Worm (Caenorhabditis elegans): ENCODE measurements around the gene C37C3.17.

Gene C37C3.17

DNA sequence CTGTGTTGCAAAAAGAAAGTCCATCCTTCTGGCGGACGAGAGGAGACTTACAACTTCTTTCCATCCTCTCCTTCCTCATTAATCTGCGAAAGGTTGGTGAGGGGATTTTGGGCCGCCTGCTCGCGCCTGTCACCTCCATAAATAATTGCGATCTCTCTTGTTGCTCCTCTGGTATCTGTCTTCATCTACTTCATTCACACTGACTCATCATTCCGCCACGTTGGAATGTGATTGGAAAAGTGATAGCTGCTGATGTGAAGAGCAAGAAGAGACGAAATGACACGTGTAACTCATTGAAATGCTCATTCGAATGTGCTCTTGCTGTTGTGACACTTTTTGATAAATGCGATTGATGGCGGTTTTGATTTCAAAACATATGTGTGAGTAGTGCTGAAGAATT lies 39.0 kb downstream of the C37C3.17 start (continued):
- no peak for TF ChIP-seq daf-8 (GFP tag; IDR thresholded peaks at IDR 0.05)
- TF ChIP-seq mdt-29 (GFP tag; IDR thresholded peaks at IDR 0.05) = no peak
- TF ChIP-seq unc-62 (GFP tag; optimal IDR thresholded peaks at IDR 0.05 in 1 of 2) = peak in 1 of 2 experiments; percentile 98
- no peak for TF ChIP-seq unc-62 (tag; optimal IDR thresholded peaks at IDR 0.05)
- no peak for TF ChIP-seq nhr-102 (tag; optimal IDR thresholded peaks at IDR 0.05)
- TF ChIP-seq vab-7 (GFP tag; IDR thresholded peaks at IDR 0.05) = no peak
- TF ChIP-seq F37D6.2 (tag; optimal IDR thresholded peaks at IDR 0.05) = no peak
- TF ChIP-seq lin-39 (tag; optimal IDR thresholded peaks at IDR 0.05) = no peak
- TF ChIP-seq nhr-76 (tag; optimal IDR thresholded peaks at IDR 0.05) = no peak
- TF ChIP-seq tra-1 (GFP tag; IDR thresholded peaks at IDR 0.05) = no peak
- TF ChIP-seq egl-27 (tag; optimal IDR thresholded peaks at IDR 0.05) = no peak
- TF ChIP-seq tag-97 (GFP tag; IDR thresholded peaks at IDR 0.05) = no peak
- TF ChIP-seq lin-13 (GFP tag; optimal IDR thresholded peaks at IDR 0.05) = no peak
- TF ChIP-seq daf-16 (GFP tag; optimal IDR thresholded peaks at IDR 0.05) = peak in 1 of 2 experiments; percentile 74
- TF ChIP-seq daf-16 (tag; optimal IDR thresholded peaks at IDR 0.05) = no peak

DNA sequence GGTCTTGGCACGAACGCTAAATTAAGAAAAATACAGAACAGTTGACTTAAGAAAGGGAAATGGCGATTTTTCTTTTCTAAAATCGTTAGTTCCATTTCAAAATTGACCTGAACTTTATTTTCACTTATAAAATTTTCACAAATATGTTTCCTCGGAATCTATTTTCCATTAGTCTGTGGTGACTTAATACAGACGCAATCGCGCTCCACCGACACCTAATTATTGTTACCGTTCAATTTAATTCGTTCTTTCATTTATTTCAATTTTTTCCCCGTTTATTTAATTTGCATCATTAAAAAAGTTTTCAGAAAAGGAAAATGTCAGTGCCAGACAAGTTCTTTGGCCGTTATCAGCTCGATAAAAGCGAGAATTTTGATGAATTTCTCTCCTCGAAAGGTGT lies 41.4 kb downstream of the C37C3.17 start, which contains the start of gene lbp-4:
Gene lbp-4, plus strand, starts transcription at position 309 of the 400 bp plus-strand sequence.
- TF ChIP-seq hlh-11 (tag; optimal IDR thresholded peaks at IDR 0.05) = peak; percentile 8
- TF ChIP-seq ceh-28 (tag; optimal IDR thresholded peaks at IDR 0.05) = no peak
- TF ChIP-seq dpl-1 (GFP tag; optimal IDR thresholded peaks at IDR 0.05) = peak; percentile 23
- no peak for TF ChIP-seq duxl-1 (tag; optimal IDR thresholded peaks at IDR 0.05; ENCODE audit: poor library complexity)
- TF ChIP-seq ceh-32 (tag; optimal IDR thresholded peaks at IDR 0.05; ENCODE audit: poor library complexity) = no peak
- TF ChIP-seq unc-130 (GFP tag; optimal IDR thresholded peaks at IDR 0.05) = peak; percentile 15
- no peak for TF ChIP-seq ama-1 (optimal IDR thresholded peaks at IDR 0.05)
- TF ChIP-seq nhr-102 (tag; optimal IDR thresholded peaks at IDR 0.05) = no peak
- TF ChIP-seq ZK546.5 (tag; optimal IDR thresholded peaks at IDR 0.05) = no peak
- no peak for TF ChIP-seq F26F4.8 (GFP tag; conservative IDR thresholded peaks at IDR 0.05)
- TF ChIP-seq R02D3.7 (tag; optimal IDR thresholded peaks at IDR 0.05) = no peak
- TF ChIP-seq egl-27 (tag; optimal IDR thresholded peaks at IDR 0.05) = no peak
- TF ChIP-seq nhr-28 (tag; optimal IDR thresholded peaks at IDR 0.05) = peak; percentile 32
- TF ChIP-seq tag-97 (GFP tag; IDR thresholded peaks at IDR 0.05) = no peak
- no peak for TF ChIP-seq spr-3 (GFP tag; optimal IDR thresholded peaks at IDR 0.05)
- TF ChIP-seq dmd-8 (GFP tag; IDR thresholded peaks at IDR 0.05) = no peak
- peak; percentile 89 for TF ChIP-seq mes-2 (tag; optimal IDR thresholded peaks at IDR 0.05; ENCODE audit: poor library complexity, severe bottlenecking)
- no peak for TF ChIP-seq daf-8 (GFP tag; IDR thresholded peaks at IDR 0.05)
- TF ChIP-seq nhr-6 (tag; optimal IDR thresholded peaks at IDR 0.05) = no peak
- no peak for TF ChIP-seq php-3 (GFP tag; IDR thresholded peaks at IDR 0.05)
- peak; percentile 17 for TF ChIP-seq aha-1 (tag)
- peak in 1 of 2 experiments; percentile 46 for TF ChIP-seq hif-1 (tag; optimal IDR thresholded peaks at IDR 0.05)
- TF ChIP-seq madf-9 (GFP tag; conservative IDR thresholded peaks at IDR 0.05) = no peak
- no peak for TF ChIP-seq skn-1 (tag; optimal IDR thresholded peaks at IDR 0.05)
- TF ChIP-seq lin-38 (GFP tag; IDR thresholded peaks at IDR 0.05) = peak; percentile 88
- no peak for TF ChIP-seq unc-39 (tag; optimal IDR thresholded peaks at IDR 0.05)
- TF ChIP-seq mep-1 (tag; optimal IDR thresholded peaks at IDR 0.05) = peak; percentile 61
- no peak for TF ChIP-seq ceh-44 (GFP tag; IDR thresholded peaks at IDR 0.05)
- no peak for TF ChIP-seq nhr-41 (GFP tag; IDR thresholded peaks at IDR 0.05)
- no peak for TF ChIP-seq ztf-7 (tag; optimal IDR thresholded peaks at IDR 0.05)
- no peak for TF ChIP-seq Y105C5A.15 (GFP tag; IDR thresholded peaks at IDR 0.05)
- no peak for TF ChIP-seq fkh-10 (GFP tag; optimal IDR thresholded peaks at IDR 0.05)
- no peak for TF ChIP-seq sdz-12 (GFP tag; optimal IDR thresholded peaks at IDR 0.05)
- no peak for TF ChIP-seq ztf-11 (tag; optimal IDR thresholded peaks at IDR 0.05)
- no peak for TF ChIP-seq ceh-62 (tag; optimal IDR thresholded peaks at IDR 0.05)
- TF ChIP-seq zfp-3 (GFP tag; conservative IDR thresholded peaks at IDR 0.05) = no peak
- TF ChIP-seq nhr-77 (tag; optimal IDR thresholded peaks at IDR 0.05) = peak; percentile 57
- no peak for TF ChIP-seq saeg-2 (GFP tag; IDR thresholded peaks at IDR 0.05)
- no peak for TF ChIP-seq Y75B8A.6 (GFP tag; IDR thresholded peaks at IDR 0.05)
- no peak for TF ChIP-seq daf-19 (GFP tag; conservative IDR thresholded peaks at IDR 0.05)
- TF ChIP-seq F44E2.7 (GFP tag; IDR thresholded peaks at IDR 0.05) = no peak
